Fruit fly (Drosophila melanogaster) S2 (cell line): ENCODE measurements around the gene LanB2.

Experiments used
- CG8478 ChIP-seq: fragments of >200 bp; optimal IDR thresholded peaks from 2 replicates; lab custom pipeline; 2018
- CTCF ChIP-seq, 2 experiments: fragments of >200 bp; optimal IDR thresholded peaks; 2 replicates each; lab custom pipeline; 2018

dm6 chr3L:9624014-9624413 is 9.3 kb downstream of the LanB2 start, which contains the start of gene CG3335:
- TF ChIP-seq CTCF (optimal IDR thresholded peaks at IDR 0.05; lab: Kevin White, UChicago) (no peak), CG8478 (lab: Kevin White, UChicago) (no peak)
